Fruit fly (Drosophila melanogaster) whole organism, wandering third instar larva: Measurements from ENCODE around the gene CAH9.

Experiments
- CG9705 ChIP-seq: fragments of 200-800 bp; sonication (Bioruptor generic); optimal IDR thresholded peaks from 2 replicates; lab custom pipeline; 2018; ENCODE audit warnings: missing biosample characterization, mild to moderate bottlenecking, missing genetic modification characterization
- OdsH ChIP-seq: fragments of 200-800 bp; sonication (Bioruptor generic); optimal IDR thresholded peaks from 2 replicates; lab custom pipeline; 2016; ENCODE audit warnings: missing biosample characterization, mild to moderate bottlenecking, missing genetic modification characterization
- Sp1 ChIP-seq: fragments of 200-800 bp; sonication (Bioruptor generic); optimal IDR thresholded peaks from 3 replicates; lab custom pipeline; 2019; ENCODE audit warnings: missing biosample characterization, mild to moderate bottlenecking, missing genetic modification characterization, moderate library complexity
- jim ChIP-seq: fragments of 175-275, 200-325 bp; sonication (Bioruptor generic); optimal IDR thresholded peaks from 2 replicates; lab custom pipeline; 2016; ENCODE audit warnings: missing biosample characterization, mild to moderate bottlenecking, missing genetic modification characterization
- sage ChIP-seq: fragments of 200-800 bp; sonication (Bioruptor generic); optimal IDR thresholded peaks from 2 replicates; lab custom pipeline; 2016; ENCODE audit warnings: missing biosample characterization, mild to moderate bottlenecking, missing genetic modification characterization
- usp ChIP-seq: fragments of >200 bp; optimal IDR thresholded peaks from 2 replicates; lab custom pipeline; 2017; ENCODE audit warnings: missing biosample characterization, missing genetic modification characterization

dm6 chr3R:27098638-27099037 is 7.3 kb downstream of the CAH9 start:
- no peak for TF ChIP-seq jim (GFP tag; lab: Kevin White, UChicago)
- no peak for TF ChIP-seq Sp1 (GFP tag; lab: Kevin White, UChicago)
- no peak for TF ChIP-seq sage (GFP tag; lab: Kevin White, UChicago)
- TF ChIP-seq usp (GFP tag; lab: Kevin White, UChicago) = no peak
- TF ChIP-seq OdsH (GFP tag; lab: Kevin White, UChicago) = no peak
- TF ChIP-seq CG9705 (GFP tag; lab: Kevin White, UChicago) = no peak
